Fruit fly (Drosophila melanogaster) whole organism, embryonic: ENCODE measurements around the gene CG32625.

Source experiments
- BEAF-32 ChIP-seq: fragments of 200-800 bp; sonication (Bioruptor generic); optimal IDR thresholded peaks from 3 replicates; lab custom pipeline; 2017; ENCODE audit warnings: missing biosample characterization, missing genetic modification characterization, mild to moderate bottlenecking, moderate library complexity, missing genetic modification reagents
- Bgb ChIP-seq: fragments of 200-800 bp; sonication (Bioruptor generic); IDR thresholded peaks from 2 replicates; pipeline ENCODE4 v1.3.6; 2022; ENCODE audit warnings: missing biosample characterization, missing genetic modification characterization; ENCODE audit not compliant: partially characterized antibody
- CG12659 ChIP-seq: fragments of 200-800 bp; sonication (Bioruptor generic); optimal IDR thresholded peaks from 3 replicates; lab custom pipeline; 2017; ENCODE audit warnings: mild to moderate bottlenecking, missing biosample characterization, missing genetic modification reagents, missing genetic modification characterization
- CG13287 ChIP-seq: fragments of 200-800 bp; sonication (Bioruptor generic); IDR thresholded peaks from 2 replicates; pipeline ENCODE4 v1.3.6; 2022; ENCODE audit warnings: missing biosample characterization, missing genetic modification characterization; ENCODE audit not compliant: partially characterized antibody
- CG16813 ChIP-seq: fragments of 200-800 bp; sonication (Bioruptor generic); IDR thresholded peaks from 3 replicates; pipeline ENCODE4 v1.3.6; 2022; ENCODE audit warnings: missing biosample characterization, missing genetic modification characterization; ENCODE audit not compliant: partially characterized antibody
- CG17568 ChIP-seq: fragments of 200-800 bp; sonication (Bioruptor generic); optimal IDR thresholded peaks from 2 replicates; lab custom pipeline; 2018; ENCODE audit warnings: missing biosample characterization, mild to moderate bottlenecking, missing genetic modification characterization, moderate library complexity
- CG18262 ChIP-seq: fragments of 200-800 bp; optimal IDR thresholded peaks from 3 replicates; lab custom pipeline; 2019; ENCODE audit warnings: missing biosample characterization, mild to moderate bottlenecking, missing genetic modification characterization, moderate library complexity
- CG1832 ChIP-seq: fragments of 200-800 bp; sonication (Bioruptor generic); optimal IDR thresholded peaks from 2 replicates; lab custom pipeline; 2017; ENCODE audit warnings: missing biosample characterization, mild to moderate bottlenecking, missing genetic modification characterization, inconsistent platforms
- CG2120 ChIP-seq: fragments of 200-800 bp; sonication (Bioruptor generic); optimal IDR thresholded peaks from 3 replicates; lab custom pipeline; 2016; ENCODE audit warnings: missing biosample characterization, missing genetic modification characterization
- CG2889 ChIP-seq: fragments of 200-800 bp; sonication (Bioruptor generic); IDR thresholded peaks from 3 replicates; pipeline ENCODE4 v1.3.6; 2022; ENCODE audit warnings: missing biosample characterization, missing genetic modification characterization
- CG3407 ChIP-seq: fragments of 200-800 bp; sonication (Bioruptor generic); optimal IDR thresholded peaks from 2 replicates; lab custom pipeline; 2018; ENCODE audit warnings: missing biosample characterization, mild to moderate bottlenecking, missing genetic modification characterization
- CG34224 ChIP-seq: fragments of 200-800 bp; sonication (Bioruptor generic); IDR thresholded peaks from 3 replicates; pipeline ENCODE4 v1.3.6; 2022; ENCODE audit warnings: missing biosample characterization, missing genetic modification characterization; ENCODE audit not compliant: partially characterized antibody
- CG6272 ChIP-seq: fragments of 200-800 bp; sonication (Bioruptor generic); IDR thresholded peaks from 2 replicates; pipeline ENCODE4 v1.3.6; 2022; ENCODE audit warnings: missing biosample characterization, missing genetic modification characterization
- CG7963 ChIP-seq: fragments of 200-800 bp; sonication (Bioruptor generic); IDR thresholded peaks from 3 replicates; pipeline ENCODE4 v1.3.6; 2022; ENCODE audit warnings: missing biosample characterization, missing genetic modification characterization; ENCODE audit not compliant: partially characterized antibody
- CHES-1-like ChIP-seq: fragments of 200-800 bp; sonication (Bioruptor generic); optimal IDR thresholded peaks from 2 replicates; lab custom pipeline; 2016; ENCODE audit warnings: missing biosample characterization, missing genetic modification characterization
- D ChIP-seq, 2 experiments: fragments of 200-800 bp in 1 of 2; fragments of >200 bp in 1 of 2; sonication (Bioruptor generic) in 1 of 2; optimal IDR thresholded peaks; 2 replicates in 1 of 2; 3 replicates in 1 of 2; lab custom pipeline; 2017; ENCODE audit warnings: mild to moderate bottlenecking in 1 of 2, missing biosample characterization in 1 of 2, missing genetic modification characterization in 1 of 2, missing genetic modification reagents in 1 of 2
- D19A ChIP-seq: fragments of 200-800 bp; optimal IDR thresholded peaks from 3 replicates; lab custom pipeline; 2019; ENCODE audit warnings: missing biosample characterization, mild to moderate bottlenecking, missing genetic modification characterization, moderate library complexity
- Dll ChIP-seq: fragments of 200-800 bp; sonication (Bioruptor generic); IDR thresholded peaks from 4 replicates; pipeline ENCODE4 v1.3.6; 2022; ENCODE audit warnings: missing biosample characterization, missing genetic modification characterization; ENCODE audit not compliant: partially characterized antibody
- Dp ChIP-seq: fragments of 200-800 bp; sonication (Bioruptor generic); optimal IDR thresholded peaks from 2 replicates; lab custom pipeline; 2018; ENCODE audit warnings: missing biosample characterization, mild to moderate bottlenecking, missing genetic modification characterization, moderate library complexity
- GATAe ChIP-seq: fragments of 200-800 bp; sonication (Bioruptor generic); conservative IDR thresholded peaks from 2 replicates; pipeline ENCODE4 v1.3.6; 2022; ENCODE audit warnings: missing biosample characterization, missing genetic modification characterization
- HLH4C ChIP-seq: fragments of 200-800 bp; sonication (Bioruptor generic); IDR thresholded peaks from 3 replicates; pipeline ENCODE4 v1.3.6; 2022; ENCODE audit warnings: missing biosample characterization, missing genetic modification characterization; ENCODE audit not compliant: partially characterized antibody
- MBD-R2 ChIP-seq: fragments of 200-800 bp; sonication (Bioruptor generic); IDR thresholded peaks from 2 replicates; pipeline ENCODE4 v1.3.6; 2022; ENCODE audit warnings: missing biosample characterization, missing genetic modification characterization
- Oaz ChIP-seq: fragments of 200-800 bp; sonication (Bioruptor generic); IDR thresholded peaks from 2 replicates; pipeline ENCODE4 v1.3.6; 2022; ENCODE audit warnings: missing biosample characterization, missing genetic modification characterization
- Scr ChIP-seq: fragments of 200-800 bp; sonication (Bioruptor generic); IDR thresholded peaks from 2 replicates; pipeline ENCODE4 v1.3.6; 2022; ENCODE audit warnings: missing biosample characterization, missing genetic modification characterization; ENCODE audit not compliant: partially characterized antibody
- Sry-δ ChIP-seq: fragments of 200-800 bp; sonication (Bioruptor generic); optimal IDR thresholded peaks from 2 replicates; lab custom pipeline; 2016; ENCODE audit warnings: missing biosample characterization, missing genetic modification characterization
- amos ChIP-seq: fragments of 200-800 bp; sonication (Bioruptor generic); IDR thresholded peaks from 2 replicates; pipeline ENCODE4 v1.3.6; 2022; ENCODE audit warnings: missing biosample characterization, missing genetic modification characterization; ENCODE audit not compliant: partially characterized antibody
- ara ChIP-seq: fragments of 200-800 bp; sonication (Bioruptor generic); IDR thresholded peaks from 2 replicates; pipeline ENCODE4 v1.3.6; 2022; ENCODE audit warnings: missing biosample characterization, missing genetic modification characterization
- ato ChIP-seq: fragments of 200-800 bp; sonication (Bioruptor generic); IDR thresholded peaks from 2 replicates; pipeline ENCODE4 v1.3.6; 2022; ENCODE audit warnings: missing biosample characterization, missing genetic modification characterization; ENCODE audit not compliant: partially characterized antibody
- bab2 ChIP-seq: fragments of 200-800 bp; sonication (Bioruptor generic); optimal IDR thresholded peaks from 2 replicates; lab custom pipeline; 2016; ENCODE audit warnings: missing biosample characterization, missing genetic modification characterization
- bbx ChIP-seq: fragments of 200-800 bp; sonication (Bioruptor generic); IDR thresholded peaks from 2 replicates; pipeline ENCODE4 v1.3.6; 2022; ENCODE audit warnings: missing biosample characterization, missing genetic modification characterization; ENCODE audit not compliant: partially characterized antibody
- gce ChIP-seq: fragments of 200-800 bp; sonication (Bioruptor generic); IDR thresholded peaks from 3 replicates; pipeline ENCODE4 v1.3.6; 2022; ENCODE audit warnings: missing biosample characterization, missing genetic modification characterization
- hbn ChIP-seq: fragments of 200-800 bp; sonication (Bioruptor generic); IDR thresholded peaks from 2 replicates; pipeline ENCODE4 v1.3.6; 2022; ENCODE audit warnings: missing biosample characterization, missing genetic modification characterization; ENCODE audit not compliant: partially characterized antibody
- jigr1 ChIP-seq: fragments of 200-800 bp; sonication (Bioruptor generic); IDR thresholded peaks from 3 replicates; pipeline ENCODE4 v1.3.6; 2022; ENCODE audit warnings: missing biosample characterization, missing genetic modification characterization
- kay ChIP-seq: fragments of 200-800 bp; sonication (Bioruptor generic); optimal IDR thresholded peaks from 2 replicates; lab custom pipeline; 2016; ENCODE audit warnings: missing biosample characterization, missing genetic modification characterization
- nmo ChIP-seq: fragments of 200-800 bp; sonication (Bioruptor generic); optimal IDR thresholded peaks from 2 replicates; lab custom pipeline; 2018; ENCODE audit warnings: missing biosample characterization, mild to moderate bottlenecking, missing genetic modification characterization, moderate library complexity
- pita ChIP-seq: fragments of 200-800 bp; sonication (Bioruptor generic); optimal IDR thresholded peaks from 2 replicates; lab custom pipeline; 2017; ENCODE audit warnings: missing biosample characterization, mild to moderate bottlenecking, missing genetic modification characterization
- ro ChIP-seq: fragments of 200-800 bp; sonication (Bioruptor generic); IDR thresholded peaks from 2 replicates; pipeline ENCODE4 v1.3.6; 2022; ENCODE audit warnings: missing biosample characterization, missing genetic modification characterization
- row ChIP-seq: fragments of 200-800 bp; sonication (Bioruptor generic); IDR thresholded peaks from 3 replicates; pipeline ENCODE4 v1.3.6; 2022; ENCODE audit warnings: missing biosample characterization, missing genetic modification characterization
- sens-2 ChIP-seq: fragments of 200-800 bp; sonication (Bioruptor generic); IDR thresholded peaks from 2 replicates; pipeline ENCODE4 v1.3.6; 2022; ENCODE audit warnings: missing biosample characterization, missing genetic modification characterization
- sim ChIP-seq: fragments of 200-800 bp; sonication (Bioruptor generic); IDR thresholded peaks from 2 replicates; pipeline ENCODE4 v1.3.6; 2022; ENCODE audit warnings: missing biosample characterization, missing genetic modification characterization
- stwl ChIP-seq: fragments of 200-800 bp; sonication (Bioruptor generic); optimal IDR thresholded peaks from 3 replicates; lab custom pipeline; 2018; ENCODE audit warnings: missing biosample characterization, mild to moderate bottlenecking, missing genetic modification characterization, moderate library complexity
- sug ChIP-seq: fragments of 200-800 bp; optimal IDR thresholded peaks from 2 replicates; lab custom pipeline; 2019; ENCODE audit warnings: missing biosample characterization, mild to moderate bottlenecking, missing genetic modification characterization, moderate library complexity
- tna ChIP-seq: fragments of 200-800 bp; sonication (Bioruptor generic); IDR thresholded peaks from 2 replicates; pipeline ENCODE4 v1.3.6; 2022; ENCODE audit warnings: missing biosample characterization, missing genetic modification characterization; ENCODE audit not compliant: partially characterized antibody
- unc-4 ChIP-seq: fragments of 200-800 bp; sonication (Bioruptor generic); IDR thresholded peaks from 2 replicates; pipeline ENCODE4 v1.3.6; 2022; ENCODE audit warnings: missing biosample characterization, missing genetic modification characterization; ENCODE audit not compliant: partially characterized antibody
- wdn ChIP-seq: fragments of 200-800 bp; sonication (Bioruptor generic); IDR thresholded peaks from 2 replicates; pipeline ENCODE4 v1.3.6; 2022; ENCODE audit warnings: missing biosample characterization, missing genetic modification characterization
- z ChIP-seq: fragments of 200-800 bp; sonication (Bioruptor generic); IDR thresholded peaks from 3 replicates; pipeline ENCODE4 v1.3.6; 2022; ENCODE audit warnings: missing biosample characterization, missing genetic modification characterization

The CG32625 gene

DNA sequence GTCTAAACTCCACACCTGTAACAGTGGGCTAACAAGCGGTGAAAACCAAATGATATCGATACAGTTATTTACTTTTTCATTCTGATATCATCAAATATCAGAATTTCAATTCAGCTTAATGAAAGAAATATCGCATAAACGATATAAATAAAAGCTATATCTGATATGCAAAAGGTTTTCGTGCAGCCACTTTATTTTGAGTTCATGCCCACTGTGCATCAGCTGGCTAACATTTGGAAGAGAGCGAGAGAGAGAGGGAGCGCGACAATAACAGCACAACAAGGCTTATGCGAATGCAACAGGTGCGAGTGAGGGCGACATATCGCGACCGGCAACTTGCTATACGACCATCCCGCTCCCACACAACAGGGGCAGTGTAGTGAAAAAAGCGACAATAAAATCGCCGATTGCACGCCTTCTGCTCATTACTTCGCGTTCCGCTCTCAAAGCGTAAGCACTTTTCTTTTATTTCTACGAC, 17.2 kb downstream of the CG32625 start, which contains the start of gene CG11151 (continued):
- TF ChIP-seq CHES-1-like (GFP tag; lab: Kevin White, UChicago) (peak; percentile 98), nmo (peak; percentile 97), CG34224 (GFP tag; lab: Robert Waterston, UW) (peak; percentile 66; the same call in 2 of the 3 replicates), Scr (GFP tag; lab: Robert Waterston, UW) (peak; percentile 58), D19A (tag; lab: Kevin White, UChicago) (peak; percentile 94), ro (GFP tag; lab: Robert Waterston, UW) (peak; percentile 76), GATAe (GFP tag; lab: Robert Waterston, UW) (peak; percentile 76), CG2889 (peak; percentile 95), CG1832 (peak; percentile 96), D (optimal IDR thresholded peaks at IDR 0.05; lab: Kevin White, UChicago) (no peak), D (GFP tag; optimal IDR thresholded peaks at IDR 0.05; lab: Kevin White, UChicago) (peak; percentile 95), CG12659 (GFP tag; lab: Kevin White, UChicago) (peak; percentile 98), ara (peak; percentile 95), CG17568 (peak; percentile 95), CG3407 (GFP tag; lab: Kevin White, UChicago) (peak; percentile 94)
- TF ChIP-seq, all 482 proteins: peak for 457

DNA sequence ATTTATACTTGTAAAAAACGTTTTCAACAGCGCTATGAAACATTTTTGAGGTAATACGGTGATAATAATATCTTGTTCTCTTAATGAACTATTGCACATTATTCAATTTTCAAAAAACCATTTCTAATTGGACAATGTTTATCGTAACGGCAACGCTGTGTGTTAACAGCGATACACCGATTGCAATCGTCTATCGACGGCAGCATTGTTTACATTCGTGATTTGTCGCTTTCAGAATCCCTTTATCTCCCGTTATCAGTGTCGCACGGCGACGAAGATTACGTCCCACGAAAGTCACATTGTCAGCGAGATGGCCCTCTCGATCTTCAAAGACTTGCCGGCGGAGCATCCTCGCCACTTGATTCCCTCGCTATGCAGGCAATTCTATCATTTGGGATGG, 18.7 kb downstream of the CG32625 start, which contains the start of gene CG11134:
TSS of gene CG11134 (plus strand) at position 4 of the 400 bp plus-strand sequence.
- TF ChIP-seq MBD-R2 (GFP tag; lab: Robert Waterston, UW) (peak; percentile 33), tna (GFP tag; lab: Robert Waterston, UW) (peak; percentile 58), unc-4 (GFP tag; lab: Robert Waterston, UW) (0 out of 2 replicates have a peak, but pooled peaks have one; percentile 26), bbx (GFP tag; lab: Robert Waterston, UW) (peak; percentile 60; the same call in 1 of the 2 replicates), z (GFP tag; lab: Robert Waterston, UW) (no peak), CG2120 (GFP tag; lab: Kevin White, UChicago) (no peak), HLH4C (GFP tag; lab: Robert Waterston, UW) (peak; percentile 60; the same call in 2 of the 3 replicates), Dp (peak; percentile 57), Sry-δ (peak; percentile 33), CG16813 (GFP tag; lab: Robert Waterston, UW) (peak; percentile 47; the same call in 1 of the 3 replicates), gce (GFP tag; lab: Robert Waterston, UW) (no peak), row (GFP tag; lab: Robert Waterston, UW) (0 out of 3 replicates have a peak, but pooled peaks have one; percentile 5), stwl (tag; lab: Kevin White, UChicago) (peak; percentile 26), BEAF-32 (GFP tag; lab: Kevin White, UChicago) (peak; percentile 45), bab2 (no peak), sim (GFP tag; lab: Robert Waterston, UW) (no peak), Dll (GFP tag; lab: Robert Waterston, UW) (0 out of 4 replicates have a peak, but pooled peaks have one; percentile 51), jigr1 (GFP tag; lab: Robert Waterston, UW) (no peak), ato (GFP tag; lab: Robert Waterston, UW) (0 out of 2 replicates have a peak, but pooled peaks have one; percentile 23), pita (GFP tag; lab: Kevin White, UChicago) (no peak), sug (tag; lab: Kevin White, UChicago) (peak; percentile 18), hbn (peak; percentile 14; the same call in 1 of the 2 replicates), sens-2 (GFP tag; lab: Robert Waterston, UW) (no peak), amos (GFP tag; lab: Robert Waterston, UW) (peak; percentile 44; the same call in 1 of the 2 replicates), kay (GFP tag; lab: Kevin White, UChicago) (no peak), Bgb (GFP tag; lab: Robert Waterston, UW) (peak; percentile 39; the same call in 1 of the 2 replicates), CG13287 (GFP tag; lab: Robert Waterston, UW) (peak; percentile 43; the same call in 1 of the 2 replicates), CG7963 (peak; percentile 38; the same call in 1 of the 3 replicates), CG34224 (GFP tag; lab: Robert Waterston, UW) (peak; percentile 43; the same call in 1 of the 3 replicates), CG6272 (GFP tag; lab: Robert Waterston, UW) (no peak), Oaz (GFP tag; lab: Robert Waterston, UW) (no peak), CG18262 (tag; lab: Kevin White, UChicago) (no peak), wdn (no peak)
